Worm (Caenorhabditis elegans) whole organism, early embryonic: ENCODE results near the gene T25B6.5.

Experiments
- F13C5.2 ChIP-seq: sonication (generic microtip); optimal IDR thresholded peaks from 2 replicates; lab custom pipeline; 2017; ENCODE audit warnings: mild to moderate bottlenecking, missing genetic modification characterization, inconsistent platforms, missing compliant biosample characterization
- ama-1 ChIP-seq: fragments of 150-350 bp; optimal IDR thresholded peaks from 2 replicates; lab custom pipeline; 2014
- ceh-13 ChIP-seq: fragments of 200-800 bp; sonication (Bioruptor generic); optimal IDR thresholded peaks from 2 replicates; lab custom pipeline; 2018; ENCODE audit warnings: mild to moderate bottlenecking, missing genetic modification characterization, missing compliant biosample characterization
- ceh-36 ChIP-seq: sonication (generic microtip); optimal IDR thresholded peaks from 2 replicates; lab custom pipeline; 2016; ENCODE audit warnings: missing genetic modification characterization, inconsistent platforms, missing compliant biosample characterization
- ets-7 ChIP-seq: sonication (generic microtip); optimal IDR thresholded peaks from 2 replicates; lab custom pipeline; 2016; ENCODE audit warnings: missing genotype, missing genetic modification characterization, missing compliant biosample characterization
- hnd-1 ChIP-seq: sonication (generic microtip); optimal IDR thresholded peaks from 2 replicates; lab custom pipeline; 2016; ENCODE audit warnings: missing genetic modification characterization, missing compliant biosample characterization
- pes-1 ChIP-seq: fragments of 200-800 bp; sonication (Bioruptor generic); IDR thresholded peaks from 2 replicates; pipeline ENCODE4 v1.3.6; 2022; ENCODE audit warnings: missing genetic modification reagents, missing genetic modification characterization, missing compliant biosample characterization
- scrt-1 ChIP-seq: fragments of 200-800 bp; sonication (Bioruptor generic); IDR thresholded peaks from 2 replicates; pipeline ENCODE4 v1.3.6; 2022; ENCODE audit warnings: missing genetic modification characterization, missing compliant biosample characterization
- sea-1 ChIP-seq: fragments of 200-800 bp; sonication (Bioruptor generic); conservative IDR thresholded peaks from 2 replicates; pipeline ENCODE4 v1.3.6; 2022; ENCODE audit warnings: missing genetic modification characterization, missing compliant biosample characterization
- tbx-11 ChIP-seq: fragments of 200-800 bp; sonication (Bioruptor generic); IDR thresholded peaks from 2 replicates; pipeline ENCODE4 v1.3.6; 2022; ENCODE audit warnings: missing genetic modification characterization, missing compliant biosample characterization
- tra-4 ChIP-seq: sonication (generic microtip); optimal IDR thresholded peaks from 2 replicates; lab custom pipeline; 2017; ENCODE audit warnings: missing genetic modification characterization, missing compliant biosample characterization

The T25B6.5 gene

ce11 chrX:8980676-8981075 lies 40.9 kb downstream of the T25B6.5 start, which contains the start of gene nmur-1:
Gene nmur-1, plus strand, starts transcription at chrX:8980976.
- TF ChIP-seq ama-1 (lab: Kevin White, UChicago) (no peak), tra-4 (tag; lab: Kevin White, UChicago) (no peak), scrt-1 (no peak)

DNA sequence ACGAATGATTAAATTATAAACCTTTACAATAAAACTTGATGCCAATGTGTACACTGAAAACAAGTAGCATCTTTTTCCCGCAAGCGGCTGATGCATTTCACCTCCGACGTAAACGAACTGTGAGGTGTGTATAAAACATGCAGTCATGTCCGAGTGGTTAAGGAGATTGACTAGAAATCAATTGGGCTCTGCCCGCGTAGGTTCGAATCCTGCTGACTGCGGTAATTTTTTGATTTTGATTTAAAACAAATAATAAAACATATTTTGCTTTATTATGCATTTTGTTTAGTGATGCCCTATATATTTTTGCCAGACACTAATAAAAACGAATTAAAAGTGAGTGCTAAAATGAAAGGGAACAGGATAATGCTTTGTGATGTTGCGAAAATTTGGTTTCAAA lies 50.1 kb downstream of the T25B6.5 start:
- TF ChIP-seq F13C5.2 (tag; lab: Kevin White, UChicago) (peak; percentile 6), sea-1 (GFP tag; lab: Robert Waterston, UW) (no peak), ceh-36 (tag; lab: Kevin White, UChicago) (peak; percentile 56), ets-7 (peak; percentile 9), hnd-1 (tag; lab: Kevin White, UChicago) (peak; percentile 33), tbx-11 (GFP tag; lab: Robert Waterston, UW) (peak; percentile 66; the same call in 1 of the 2 replicates), pes-1 (peak; percentile 82), scrt-1 (no peak; the same call in 1 of the 2 replicates), ceh-13 (GFP tag; lab: Kevin White, UChicago) (peak; percentile 54)
